Fruit fly (Drosophila melanogaster) whole organism: Measurements from ENCODE around the gene mthl11.

ENCODE experiments used
- CG8478 ChIP-seq: fragments of >200 bp; optimal IDR thresholded peaks from 2 replicates; lab custom pipeline; 2018; ENCODE audit warnings: inconsistent platforms
- pan ChIP-seq: fragments of >200 bp; optimal IDR thresholded peaks from 2 replicates; lab custom pipeline; 2017

DNA sequence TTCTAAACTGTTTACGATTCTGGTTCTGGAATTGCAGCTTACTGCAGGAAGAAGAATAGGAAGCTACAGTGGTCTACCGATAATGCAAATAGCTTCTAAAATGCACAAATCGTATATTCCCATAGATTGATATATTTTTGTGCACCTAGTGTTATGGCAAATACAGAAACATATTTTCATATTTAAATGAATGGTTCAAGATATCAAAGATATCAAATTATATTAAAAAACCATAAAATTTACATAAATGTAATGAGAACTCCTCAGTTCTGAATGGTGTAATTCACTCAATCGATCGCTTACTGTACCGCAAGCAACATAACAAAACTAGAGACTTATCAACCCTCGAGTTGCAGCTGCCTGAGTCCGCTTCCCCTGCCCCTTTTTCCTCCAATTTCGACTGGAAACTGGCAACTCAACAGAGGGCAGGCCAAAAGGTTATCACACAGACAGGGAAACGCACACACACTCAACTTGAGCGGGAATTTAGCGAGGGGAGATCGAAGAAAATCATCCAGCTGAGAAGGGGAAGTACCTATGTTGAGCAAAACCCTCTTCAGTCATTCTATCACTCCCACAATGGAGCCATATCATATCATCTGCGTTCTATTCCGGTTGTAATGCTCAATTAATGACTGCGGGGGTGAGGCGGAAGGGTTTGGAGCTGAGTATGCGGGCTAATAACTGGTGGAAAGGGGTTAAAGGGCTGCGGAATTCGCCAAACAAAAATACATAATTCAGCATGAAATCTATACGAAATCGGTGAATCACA, 46.7 kb upstream of the mthl11 start:
- TF ChIP-seq CG8478 (no peak), pan (no peak)
